Fruit fly (Drosophila melanogaster) whole organism, pupa: ENCODE results near the gene CG5860.

Experiments
- CG10348 ChIP-seq: fragments of 200-800 bp; sonication (Bioruptor generic); IDR thresholded peaks from 2 replicates; pipeline ENCODE4 v1.3.6; 2022; ENCODE audit warnings: missing biosample characterization, missing genetic modification characterization
- CG12605 ChIP-seq: fragments of 200-800 bp; sonication (Bioruptor generic); IDR thresholded peaks from 2 replicates; pipeline ENCODE4 v1.3.6; 2022; ENCODE audit warnings: missing biosample characterization, missing genetic modification characterization
- CG13204 ChIP-seq: fragments of 200-800 bp; sonication (Bioruptor generic); optimal IDR thresholded peaks from 2 replicates; lab custom pipeline; 2018; ENCODE audit warnings: missing biosample characterization, mild to moderate bottlenecking, missing genetic modification characterization, moderate library complexity
- CG14655 ChIP-seq: fragments of 200-800 bp; sonication (Bioruptor generic); optimal IDR thresholded peaks from 3 replicates; lab custom pipeline; 2017; ENCODE audit warnings: mild to moderate bottlenecking, missing biosample characterization, missing genetic modification reagents, missing genetic modification characterization
- CG15710 ChIP-seq: fragments of 200-800 bp; sonication (Bioruptor generic); optimal IDR thresholded peaks from 2 replicates; lab custom pipeline; 2018; ENCODE audit warnings: missing biosample characterization, mild to moderate bottlenecking, missing genetic modification characterization, moderate library complexity
- CG17806 ChIP-seq: fragments of 200-800 bp; sonication (Bioruptor generic); optimal IDR thresholded peaks from 2 replicates; lab custom pipeline; 2018; ENCODE audit warnings: missing biosample characterization, mild to moderate bottlenecking, missing genetic modification characterization, moderate library complexity
- CG32121 ChIP-seq: fragments of 200-800 bp; sonication (Bioruptor generic); IDR thresholded peaks from 2 replicates; pipeline ENCODE4 v1.3.6; 2022; ENCODE audit warnings: missing biosample characterization, missing genetic modification characterization
- CG34367 ChIP-seq: fragments of 200-800 bp; sonication (Bioruptor generic); optimal IDR thresholded peaks from 2 replicates; lab custom pipeline; 2018; ENCODE audit warnings: missing biosample characterization, mild to moderate bottlenecking, missing genetic modification characterization
- CG4496 ChIP-seq: fragments of 200-800 bp; sonication (Bioruptor generic); IDR thresholded peaks from 3 replicates; pipeline ENCODE4 v1.3.6; 2022; ENCODE audit warnings: missing biosample characterization, missing genetic modification characterization
- CG8159 ChIP-seq: fragments of 200-800 bp; sonication (Bioruptor generic); optimal IDR thresholded peaks from 3 replicates; lab custom pipeline; 2018; ENCODE audit warnings: missing biosample characterization, mild to moderate bottlenecking, missing genetic modification characterization, moderate library complexity
- CG8301 ChIP-seq: fragments of 200-800 bp; sonication (Bioruptor generic); optimal IDR thresholded peaks from 2 replicates; lab custom pipeline; 2018; ENCODE audit warnings: missing biosample characterization, mild to moderate bottlenecking, missing genetic modification characterization
- CG9948 ChIP-seq: fragments of 200-800 bp; sonication (Bioruptor generic); optimal IDR thresholded peaks from 2 replicates; lab custom pipeline; 2018; ENCODE audit warnings: missing biosample characterization, mild to moderate bottlenecking, missing genetic modification characterization, moderate library complexity
- D1 ChIP-seq: fragments of 200-800 bp; sonication (Bioruptor generic); optimal IDR thresholded peaks from 2 replicates; lab custom pipeline; 2018; ENCODE audit warnings: missing biosample characterization, mild to moderate bottlenecking, missing genetic modification characterization, moderate library complexity
- EcR ChIP-seq: fragments of 200-800 bp; sonication (Bioruptor generic); optimal IDR thresholded peaks from 3 replicates; lab custom pipeline; 2019; ENCODE audit warnings: missing biosample characterization, missing genetic modification characterization, mild to moderate bottlenecking, moderate library complexity, missing genetic modification reagents
- Ets98B ChIP-seq: fragments of 200-800 bp; sonication (Bioruptor generic); IDR thresholded peaks from 2 replicates; pipeline ENCODE4 v1.3.6; 2022; ENCODE audit warnings: missing biosample characterization, missing genetic modification characterization
- Pif1A ChIP-seq: fragments of 200-800 bp; sonication (Bioruptor generic); optimal IDR thresholded peaks from 3 replicates; lab custom pipeline; 2016; ENCODE audit warnings: missing biosample characterization, missing genetic modification characterization
- Pif1B ChIP-seq: fragments of 200-800 bp; sonication (Bioruptor generic); optimal IDR thresholded peaks from 3 replicates; lab custom pipeline; 2016; ENCODE audit warnings: missing biosample characterization, missing genetic modification characterization
- Snoo ChIP-seq: fragments of 200-800 bp; sonication (Bioruptor generic); optimal IDR thresholded peaks from 3 replicates; lab custom pipeline; 2017; ENCODE audit warnings: missing biosample characterization, mild to moderate bottlenecking, missing genetic modification characterization, inconsistent platforms
- fd96Ca ChIP-seq: fragments of 200-800 bp; sonication (Bioruptor generic); IDR thresholded peaks from 3 replicates; pipeline ENCODE4 v1.3.6; 2022; ENCODE audit warnings: missing biosample characterization, missing genetic modification characterization
- gl ChIP-seq: fragments of 200-800 bp; sonication (Bioruptor generic); optimal IDR thresholded peaks from 2 replicates; lab custom pipeline; 2018; ENCODE audit warnings: missing biosample characterization, mild to moderate bottlenecking, missing genetic modification characterization
- rn ChIP-seq: fragments of 200-800 bp; sonication (Bioruptor generic); IDR thresholded peaks from 2 replicates; pipeline ENCODE4 v1.3.6; 2022; ENCODE audit warnings: missing biosample characterization, missing genetic modification characterization

Gene CG5860

dm6 chr3R:17418459-17418858 lies 9.0 kb downstream of the CG5860 start, which contains the start of gene CG42834:
Gene CG42834 (plus strand): TSS chr3R:17418759.
- TF ChIP-seq CG10348 = no peak
- no peak for TF ChIP-seq CG13204 (GFP tag; lab: Kevin White, UChicago)
- TF ChIP-seq Snoo (tag; lab: Kevin White, UChicago) = no peak
- no peak for TF ChIP-seq rn (GFP tag; lab: Robert Waterston, UW)
- no peak for TF ChIP-seq CG8159 (tag; lab: Kevin White, UChicago)
- no peak for TF ChIP-seq CG32121 (GFP tag; lab: Robert Waterston, UW)
- TF ChIP-seq Pif1B (GFP tag; lab: Kevin White, UChicago) = no peak
- TF ChIP-seq, all 21 proteins: peak for 0

- TF ChIP-seq CG10348 (no peak), CG9948 (no peak), rn (GFP tag; lab: Robert Waterston, UW) (no peak), CG32121 (GFP tag; lab: Robert Waterston, UW) (no peak), CG12605 (GFP tag; lab: Robert Waterston, UW) (no peak), CG13204 (GFP tag; lab: Kevin White, UChicago) (no peak), gl (tag; lab: Kevin White, UChicago) (no peak), Pif1B (GFP tag; lab: Kevin White, UChicago) (no peak), Pif1A (no peak), CG17806 (no peak)
Observed at dm6 chr3R:17420338-17420737, 10.9 kb downstream of the CG5860 start, which contains the start of gene CG42835. Gene CG42835 (plus strand): TSS chr3R:17420638.

dm6 chr3R:17422102-17422501 lies 12.7 kb downstream of the CG5860 start, which contains the start of gene CG14332:
Gene CG14332 (minus strand): TSS chr3R:17422202.
- TF ChIP-seq CG12605 (GFP tag; lab: Robert Waterston, UW) (no peak), CG10348 (no peak), CG34367 (tag; lab: Kevin White, UChicago) (no peak), CG15710 (tag; lab: Kevin White, UChicago) (no peak), CG17806 (no peak), rn (GFP tag; lab: Robert Waterston, UW) (no peak), gl (tag; lab: Kevin White, UChicago) (no peak), EcR (GFP tag; lab: Kevin White, UChicago) (no peak), fd96Ca (GFP tag; lab: Robert Waterston, UW) (no peak), CG13204 (GFP tag; lab: Kevin White, UChicago) (no peak)

dm6 chr3R:17425417-17425915 lies 16.0 kb downstream of the CG5860 start, which contains the start of gene cysu:
Gene cysu (plus strand): TSS chr3R:17425768.
- no peak for TF ChIP-seq Pif1B (GFP tag; lab: Kevin White, UChicago)

- TF ChIP-seq D1 (tag; lab: Kevin White, UChicago) (no peak), CG12605 (GFP tag; lab: Robert Waterston, UW) (no peak), Pif1A (no peak), CG9948 (no peak), CG32121 (GFP tag; lab: Robert Waterston, UW) (no peak), fd96Ca (GFP tag; lab: Robert Waterston, UW) (no peak), gl (tag; lab: Kevin White, UChicago) (no peak), CG8159 (tag; lab: Kevin White, UChicago) (no peak), CG17806 (no peak), Pif1B (GFP tag; lab: Kevin White, UChicago) (no peak), rn (GFP tag; lab: Robert Waterston, UW) (no peak), CG34367 (tag; lab: Kevin White, UChicago) (no peak), Ets98B (no peak), CG8301 (tag; lab: Kevin White, UChicago) (no peak), CG14655 (GFP tag; lab: Kevin White, UChicago) (no peak)
Observed at dm6 chr3R:17426265-17426664, 16.8 kb downstream of the CG5860 start.

dm6 chr3R:17430481-17430880 lies 21.1 kb downstream of the CG5860 start:
- TF ChIP-seq CG12605 (GFP tag; lab: Robert Waterston, UW) (no peak), CG14655 (GFP tag; lab: Kevin White, UChicago) (peak; percentile 41), D1 (tag; lab: Kevin White, UChicago) (no peak), CG10348 (no peak), CG8159 (tag; lab: Kevin White, UChicago) (no peak), CG8301 (tag; lab: Kevin White, UChicago) (peak; percentile 58), CG32121 (GFP tag; lab: Robert Waterston, UW) (peak; percentile 60), Pif1B (GFP tag; lab: Kevin White, UChicago) (no peak), CG17806 (no peak), rn (GFP tag; lab: Robert Waterston, UW) (no peak), Pif1A (no peak), CG13204 (GFP tag; lab: Kevin White, UChicago) (no peak), EcR (GFP tag; lab: Kevin White, UChicago) (no peak), Ets98B (peak; percentile 64), Snoo (tag; lab: Kevin White, UChicago) (no peak), gl (tag; lab: Kevin White, UChicago) (no peak), CG4496 (peak; percentile 74; the same call in 2 of the 3 replicates), CG34367 (tag; lab: Kevin White, UChicago) (no peak), CG15710 (tag; lab: Kevin White, UChicago) (no peak), CG9948 (no peak), fd96Ca (GFP tag; lab: Robert Waterston, UW) (no peak; the same call in 2 of the 3 replicates)
